Worm (Caenorhabditis elegans): ENCODE data around the gene F48B9.3.

Gene F48B9.3

DNA sequence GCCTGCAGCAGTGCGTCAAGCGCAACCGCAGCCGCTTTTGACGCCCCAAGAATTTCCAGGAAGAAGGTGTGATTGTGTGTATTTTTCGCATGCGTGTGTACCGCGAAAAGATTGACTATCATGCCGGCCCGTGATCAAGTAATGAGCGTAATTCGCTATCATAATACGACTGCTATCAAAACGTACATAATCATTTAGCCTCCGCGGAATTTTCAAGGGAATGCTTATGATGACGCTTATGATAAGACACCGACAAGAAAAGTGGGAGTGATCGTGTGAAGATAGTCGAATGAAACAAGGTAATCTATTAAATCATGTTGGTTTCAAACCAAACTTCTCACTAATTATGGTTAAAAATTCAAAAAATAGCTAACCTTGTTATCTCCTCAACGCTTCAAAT is 7.0 kb upstream of the F48B9.3 start:
- TF ChIP-seq dao-5 (tag; optimal IDR thresholded peaks at IDR 0.05) = no peak
- TF ChIP-seq him-1 (tag; optimal IDR thresholded peaks at IDR 0.05) = no peak
- TF ChIP-seq W03F9.2 (tag; optimal IDR thresholded peaks at IDR 0.05) = no peak

ce11 chrX:2163084-2163483 is 1.8 kb upstream of the F48B9.3 start, which contains the start of gene pdf-2:
TSS of gene pdf-2 (plus strand) at chrX:2163384.
- TF ChIP-seq dao-5 (tag; optimal IDR thresholded peaks at IDR 0.05) = no peak
- no peak for TF ChIP-seq him-1 (tag; optimal IDR thresholded peaks at IDR 0.05)
- TF ChIP-seq W03F9.2 (tag; optimal IDR thresholded peaks at IDR 0.05) = no peak

DNA sequence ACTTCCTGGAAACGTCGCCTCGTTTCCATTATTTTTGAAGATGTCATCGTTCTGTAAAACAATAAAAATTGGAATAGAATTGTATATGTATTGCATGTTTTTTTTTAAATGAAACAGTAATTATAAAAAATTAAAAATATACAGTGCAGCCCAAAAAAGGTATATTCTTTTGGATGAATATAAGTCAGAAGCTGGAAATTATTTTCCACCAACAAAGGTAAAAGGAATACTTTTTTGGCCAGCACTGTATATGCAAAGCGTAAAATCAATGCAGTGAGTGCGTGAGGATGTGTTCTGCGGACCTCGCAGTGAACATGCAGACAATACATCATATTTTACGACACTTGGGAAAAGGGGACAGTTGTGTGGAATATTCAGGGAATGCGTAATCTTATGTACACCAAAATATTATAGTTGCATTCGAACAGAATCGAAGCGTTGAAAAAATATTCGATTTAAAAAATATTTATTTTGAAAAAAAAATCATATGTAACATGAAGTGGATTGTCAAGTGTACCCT is 11.6 kb downstream of the F48B9.3 start, which contains the start of gene F48B9.8:
F48B9.8 (minus strand) TSS at position 51 of the 520 bp plus-strand sequence.
- TF ChIP-seq dao-5 (tag; optimal IDR thresholded peaks at IDR 0.05) = no peak
- TF ChIP-seq him-1 (tag; optimal IDR thresholded peaks at IDR 0.05) = no peak
- TF ChIP-seq W03F9.2 (tag; optimal IDR thresholded peaks at IDR 0.05) = no peak

DNA sequence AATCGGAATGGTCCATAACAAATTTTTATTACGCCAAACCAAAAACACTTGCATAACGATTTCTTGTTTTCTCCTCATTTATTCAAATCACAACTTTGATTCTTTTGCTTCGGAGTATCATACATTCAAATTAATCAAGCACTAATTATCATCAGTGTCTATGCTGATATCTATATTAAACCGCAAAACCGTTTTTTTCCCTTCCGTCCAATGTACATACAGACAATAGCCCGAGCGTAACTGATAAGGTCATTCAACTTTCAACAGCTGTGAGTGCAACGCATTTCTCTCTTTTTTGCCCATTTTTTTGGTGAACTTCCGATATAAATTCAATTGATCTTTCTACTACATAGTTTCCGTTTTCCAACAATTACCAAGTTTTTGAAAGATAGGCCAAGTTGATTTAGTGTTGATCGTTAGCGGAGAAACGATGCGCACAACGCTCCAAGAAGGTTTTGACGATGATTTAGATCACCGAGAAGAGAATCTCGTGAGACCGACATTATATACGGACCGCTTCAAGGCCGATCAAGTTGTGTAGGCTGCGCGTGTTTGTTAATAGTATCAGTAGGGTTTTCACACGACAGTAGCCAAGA is 13.0 kb downstream of the F48B9.3 start:
- TF ChIP-seq dao-5 (tag; optimal IDR thresholded peaks at IDR 0.05) (no peak), him-1 (tag; optimal IDR thresholded peaks at IDR 0.05) (no peak), W03F9.2 (tag; optimal IDR thresholded peaks at IDR 0.05) (no peak)

ce11 chrX:2178410-2178944 is 13.6 kb downstream of the F48B9.3 start:
- no peak for TF ChIP-seq him-1 (tag; optimal IDR thresholded peaks at IDR 0.05)
- no peak for TF ChIP-seq W03F9.2 (tag; optimal IDR thresholded peaks at IDR 0.05)
- no peak for TF ChIP-seq dao-5 (tag; optimal IDR thresholded peaks at IDR 0.05)

DNA sequence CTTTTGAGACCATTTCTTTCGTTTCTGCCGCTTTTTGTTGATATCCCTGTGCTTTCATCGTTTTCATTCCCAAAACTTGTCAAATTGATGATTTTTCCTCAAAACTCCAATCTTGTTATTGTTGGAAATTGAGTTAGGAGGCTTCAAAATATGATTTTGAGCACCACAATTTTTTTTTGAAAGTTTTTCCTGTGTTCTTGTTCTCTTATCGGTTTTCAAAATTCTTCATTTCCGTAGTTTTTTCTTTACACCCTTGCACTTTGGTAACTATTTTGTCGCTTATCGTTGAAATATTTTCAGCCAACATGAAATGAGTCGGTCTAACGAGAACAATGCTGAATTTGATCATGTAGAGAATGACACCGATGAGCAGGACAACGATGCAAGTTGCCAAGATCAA is 15.7 kb downstream of the F48B9.3 start, which contains the start of gene F48B9.1:
F48B9.1 (plus strand) TSS at position 301 of the 400 bp plus-strand sequence.
- TF ChIP-seq W03F9.2 (tag; optimal IDR thresholded peaks at IDR 0.05) = no peak
- TF ChIP-seq him-1 (tag; optimal IDR thresholded peaks at IDR 0.05) = no peak
- TF ChIP-seq dao-5 (tag; optimal IDR thresholded peaks at IDR 0.05) = no peak

DNA sequence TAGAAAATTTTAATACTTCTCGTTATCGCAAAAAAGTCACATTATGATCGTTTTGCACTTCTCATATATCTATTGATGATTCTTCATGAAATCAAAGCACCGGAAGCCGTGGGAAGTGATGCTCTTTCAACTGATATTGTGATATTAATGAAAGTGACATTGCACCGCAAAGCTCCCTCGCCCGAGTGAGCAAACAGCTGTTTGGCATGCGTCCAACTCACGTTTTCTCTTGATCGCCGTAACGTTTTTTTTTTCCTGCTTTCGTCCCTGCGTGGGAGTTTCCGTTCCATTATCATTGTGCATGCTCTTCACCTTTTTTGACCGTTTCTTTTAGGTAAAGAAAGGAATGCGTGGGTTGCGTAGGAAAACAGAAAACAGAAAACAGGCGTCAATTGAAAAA is 24.0 kb downstream of the F48B9.3 start:
- no peak for TF ChIP-seq him-1 (tag; optimal IDR thresholded peaks at IDR 0.05)
- no peak for TF ChIP-seq dao-5 (tag; optimal IDR thresholded peaks at IDR 0.05)
- TF ChIP-seq W03F9.2 (tag; optimal IDR thresholded peaks at IDR 0.05) = no peak

ce11 chrX:2190740-2191139 is 25.9 kb downstream of the F48B9.3 start:
- no peak for TF ChIP-seq dao-5 (tag; optimal IDR thresholded peaks at IDR 0.05)
- TF ChIP-seq W03F9.2 (tag; optimal IDR thresholded peaks at IDR 0.05) = no peak
- no peak for TF ChIP-seq him-1 (tag; optimal IDR thresholded peaks at IDR 0.05)

DNA sequence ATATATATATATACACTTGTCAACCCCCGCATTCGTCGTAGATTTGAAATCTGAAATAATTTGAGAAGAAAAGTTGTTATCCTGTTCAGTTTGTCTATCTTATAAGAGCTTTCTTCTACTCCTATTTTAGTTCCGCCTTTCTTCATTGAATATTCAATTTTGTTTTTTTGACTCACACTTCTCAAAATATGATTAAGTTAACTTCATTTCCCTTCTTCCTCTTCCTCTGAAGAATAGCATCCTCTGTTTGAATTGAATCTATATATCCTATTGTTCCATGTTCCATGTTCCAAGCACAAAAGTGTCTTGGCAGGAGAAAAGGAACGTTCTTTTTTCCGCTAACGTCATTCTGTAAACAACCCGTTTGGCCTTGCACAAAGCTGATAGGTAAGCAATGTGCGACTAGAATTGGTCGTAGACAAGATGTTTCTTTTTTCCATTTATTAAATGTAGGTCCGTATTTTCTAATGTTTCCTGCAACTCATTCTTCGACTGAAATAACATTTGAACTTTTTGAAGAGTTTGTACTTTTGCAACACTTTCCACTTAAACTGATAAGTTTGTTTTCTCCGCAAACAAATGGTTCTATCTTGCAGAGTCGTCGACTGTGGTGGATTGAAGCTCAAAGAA is 27.2 kb downstream of the F48B9.3 start, which contains the start of gene gap-1:
gap-1 (plus strand) TSS at position 580 of the 630 bp plus-strand sequence.
- TF ChIP-seq W03F9.2 (tag; optimal IDR thresholded peaks at IDR 0.05) (no peak), him-1 (tag; optimal IDR thresholded peaks at IDR 0.05) (no peak), dao-5 (tag; optimal IDR thresholded peaks at IDR 0.05) (no peak)

DNA sequence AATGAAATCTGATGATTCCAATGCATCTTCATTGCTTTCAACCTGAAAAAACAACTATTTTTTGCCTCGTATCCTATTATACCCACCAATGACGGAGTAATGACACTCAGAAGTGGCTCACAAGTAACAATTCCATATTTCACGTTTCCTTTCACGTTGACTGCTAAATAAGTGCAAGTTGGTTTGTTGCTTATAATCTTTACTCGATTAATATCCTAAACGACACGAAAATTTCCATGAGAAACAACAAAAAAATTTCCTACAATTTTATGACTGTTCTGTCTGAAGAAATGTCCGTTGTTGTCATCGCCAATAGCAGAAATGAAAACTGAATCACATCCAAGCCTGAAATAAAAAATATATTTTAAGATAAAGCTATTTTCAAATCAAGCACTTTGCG is 32.6 kb downstream of the F48B9.3 start:
- no peak for TF ChIP-seq W03F9.2 (tag; optimal IDR thresholded peaks at IDR 0.05)
- no peak for TF ChIP-seq him-1 (tag; optimal IDR thresholded peaks at IDR 0.05)
- no peak for TF ChIP-seq dao-5 (tag; optimal IDR thresholded peaks at IDR 0.05)

DNA sequence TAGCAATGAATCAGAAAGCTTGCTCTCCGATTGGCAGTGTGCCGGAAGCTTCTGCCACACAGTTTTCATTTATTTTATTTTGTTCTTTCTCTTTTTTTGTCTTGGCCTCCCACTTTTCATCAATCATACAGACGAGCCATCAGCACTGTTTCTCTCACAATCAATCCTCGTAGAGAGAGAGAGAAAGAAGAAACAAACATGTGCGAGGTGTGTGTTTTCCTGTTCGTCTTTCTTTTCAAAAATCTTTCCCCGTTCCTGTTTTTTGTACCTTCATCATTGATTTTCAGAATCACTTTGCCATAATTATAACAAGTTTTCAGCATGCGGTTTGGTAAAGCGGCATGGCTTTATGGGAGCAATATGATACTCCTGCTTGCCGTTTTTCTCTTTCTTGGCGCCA is 34.3 kb downstream of the F48B9.3 start, which contains the start of gene T24C12.1:
T24C12.1 (plus strand) TSS at position 301 of the 400 bp plus-strand sequence.
- TF ChIP-seq W03F9.2 (tag; optimal IDR thresholded peaks at IDR 0.05) (no peak), him-1 (tag; optimal IDR thresholded peaks at IDR 0.05) (no peak), dao-5 (tag; optimal IDR thresholded peaks at IDR 0.05) (no peak)

DNA sequence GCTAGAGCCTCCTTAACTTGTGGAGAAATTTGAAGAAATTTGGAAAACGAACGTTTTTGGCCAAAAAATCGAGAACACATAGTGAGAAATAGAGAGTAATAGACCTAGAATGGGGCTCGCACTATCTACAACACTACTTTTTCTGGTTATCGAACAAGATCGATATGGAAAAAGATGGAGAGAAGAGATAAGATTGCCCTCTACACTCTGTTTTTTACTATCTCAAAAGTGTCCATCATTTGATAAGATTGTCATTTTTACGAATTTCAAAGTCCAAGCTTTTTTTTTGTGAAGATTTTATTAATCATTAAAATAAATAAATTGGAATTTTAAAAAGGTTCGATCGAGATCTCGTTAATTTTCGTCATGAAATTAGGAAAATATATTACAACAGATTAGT is 38.9 kb downstream of the F48B9.3 start, which contains the start of gene T24C12.3:
T24C12.3 (minus strand) TSS at position 134 of the 400 bp plus-strand sequence.
- TF ChIP-seq W03F9.2 (tag; optimal IDR thresholded peaks at IDR 0.05) (no peak), dao-5 (tag; optimal IDR thresholded peaks at IDR 0.05) (no peak), him-1 (tag; optimal IDR thresholded peaks at IDR 0.05) (no peak)

ce11 chrX:2204963-2205362 is 40.1 kb downstream of the F48B9.3 start, which contains the start of gene T24C12.4:
TSS of gene T24C12.4 (minus strand) at chrX:2205063.
- TF ChIP-seq W03F9.2 (tag; optimal IDR thresholded peaks at IDR 0.05) (no peak), him-1 (tag; optimal IDR thresholded peaks at IDR 0.05) (no peak), dao-5 (tag; optimal IDR thresholded peaks at IDR 0.05) (no peak)

ce11 chrX:2208391-2208790 is 43.5 kb downstream of the F48B9.3 start:
- no peak for TF ChIP-seq him-1 (tag; optimal IDR thresholded peaks at IDR 0.05)
- TF ChIP-seq dao-5 (tag; optimal IDR thresholded peaks at IDR 0.05) = no peak
- TF ChIP-seq W03F9.2 (tag; optimal IDR thresholded peaks at IDR 0.05) = no peak

All from whole organism, L4/young adult.